Worm (Caenorhabditis elegans) whole organism, midembryonic: ENCODE results near the gene F54H5.2.

Experiments used
- cog-1 ChIP-seq: sonication (generic microtip); optimal IDR thresholded peaks from 2 replicates; lab custom pipeline; 2016; ENCODE audit warnings: missing genetic modification characterization, missing compliant biosample characterization
- klf-2 ChIP-seq: fragments of 200-800 bp; sonication (Bioruptor generic); conservative IDR thresholded peaks from 2 replicates; pipeline ENCODE4 v1.3.6; 2022; ENCODE audit warnings: missing genetic modification reagents, missing genetic modification characterization, missing compliant biosample characterization

ce11 chrII:6673894-6674293, 46.6 kb downstream of the F54H5.2 start, which contains the start of gene H43E16.1:
- TF ChIP-seq klf-2 (GFP tag; lab: Robert Waterston, UW) (no peak), cog-1 (tag; lab: Kevin White, UChicago) (no peak)
